Worm (Caenorhabditis elegans): ENCODE measurements around the gene C45G9.4.

The C45G9.4 gene

DNA sequence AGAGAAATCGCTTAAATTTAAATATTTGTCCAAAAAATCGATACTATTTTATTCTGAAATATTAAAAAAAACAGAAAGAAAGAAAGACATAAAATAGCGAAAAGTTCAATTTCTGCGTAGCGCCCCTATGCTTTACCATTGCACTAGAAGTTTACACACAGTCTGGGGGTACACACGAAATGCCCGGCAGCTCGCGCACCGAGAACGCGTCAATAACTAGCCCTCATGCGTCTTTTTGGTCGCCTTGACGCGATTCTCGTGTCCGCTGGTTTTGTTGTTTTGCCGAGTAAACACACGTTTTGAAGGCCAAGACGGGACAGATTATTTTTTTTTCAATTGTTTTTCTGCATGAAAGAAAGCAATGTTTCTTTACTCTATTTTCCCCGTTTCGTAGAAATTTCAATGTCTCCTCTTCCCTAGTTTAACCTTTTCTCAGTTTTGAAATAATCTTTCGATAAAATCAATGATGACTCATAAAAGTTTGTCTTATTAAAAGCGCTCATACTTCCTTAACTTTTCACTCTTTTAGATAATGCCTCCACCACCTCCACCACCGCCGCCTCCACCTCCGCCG, 44.3 kb upstream of the C45G9.4 start, which contains the start of gene wip-1:
Gene wip-1 (plus strand): TSS at position 524 of the 574 bp plus-strand sequence.
- TF ChIP-seq ceh-16 (tag; optimal IDR thresholded peaks at IDR 0.05) (peak; percentile 63), sma-3 (GFP tag; optimal IDR thresholded peaks at IDR 0.05) (peak; percentile 99), mbf-1 (tag; optimal IDR thresholded peaks at IDR 0.05) (peak; percentile 52), lsy-2 (tag; optimal IDR thresholded peaks at IDR 0.05) (peak; percentile 92 to 97), ZK546.5 (tag; optimal IDR thresholded peaks at IDR 0.05) (peak; percentile 61), nhr-129 (tag; optimal IDR thresholded peaks at IDR 0.05) (peak; percentile 98), nhr-10 (tag; optimal IDR thresholded peaks at IDR 0.05) (peak; percentile 82), ztf-1 (GFP tag; conservative IDR thresholded peaks at IDR 0.05) (no peak), gmeb-1 (tag; optimal IDR thresholded peaks at IDR 0.05) (peak; percentile 96), Y55F3AM.14 (GFP tag; optimal IDR thresholded peaks at IDR 0.05) (peak; percentile 95), alr-1 (tag; optimal IDR thresholded peaks at IDR 0.05) (no peak), egl-27 (tag; optimal IDR thresholded peaks at IDR 0.05) (peak; percentile 71), unc-62 (GFP tag; optimal IDR thresholded peaks at IDR 0.05) (peak; percentile 61), nhr-77 (tag; optimal IDR thresholded peaks at IDR 0.05) (peak; percentile 75), nhr-237 (tag; optimal IDR thresholded peaks at IDR 0.05) (peak; percentile 59), sem-4 (tag; optimal IDR thresholded peaks at IDR 0.05) (peak; percentile 98), lin-11 (tag; optimal IDR thresholded peaks at IDR 0.05) (peak; percentile 99), crh-2 (tag; optimal IDR thresholded peaks at IDR 0.05) (peak; percentile 99), ztf-11 (tag; optimal IDR thresholded peaks at IDR 0.05) (no peak), R02D3.7 (tag; optimal IDR thresholded peaks at IDR 0.05) (peak; percentile 44), zag-1 (tag; optimal IDR thresholded peaks at IDR 0.05) (peak; percentile 94), blmp-1 (tag; optimal IDR thresholded peaks at IDR 0.05; ENCODE audit: insufficient read depth) (peak; percentile 84), unc-39 (tag; optimal IDR thresholded peaks at IDR 0.05) (no peak), ceh-82 (tag; optimal IDR thresholded peaks at IDR 0.05) (peak; percentile 75), sma-9 (GFP tag; optimal IDR thresholded peaks at IDR 0.05) (peak; percentile 96), sma-9 (tag; optimal IDR thresholded peaks at IDR 0.05) (no peak), ama-1 (optimal IDR thresholded peaks at IDR 0.05) (peak; percentile 66), skn-1 (tag; optimal IDR thresholded peaks at IDR 0.05) (no peak), lin-13 (GFP tag; optimal IDR thresholded peaks at IDR 0.05) (peak; percentile 95), dmd-4 (tag; optimal IDR thresholded peaks at IDR 0.05) (peak; percentile 40), C34F6.9 (tag; optimal IDR thresholded peaks at IDR 0.05) (peak; percentile 99), mdl-1 (tag; optimal IDR thresholded peaks at IDR 0.05) (peak; percentile 14 to 81), snpc-4 (tag; optimal IDR thresholded peaks at IDR 0.05) (peak; percentile 88), ztf-4 (tag; optimal IDR thresholded peaks at IDR 0.05) (peak; percentile 96), nhr-21 (tag; optimal IDR thresholded peaks at IDR 0.05) (peak; percentile 96), fos-1 (tag; optimal IDR thresholded peaks at IDR 0.05) (peak; percentile 99), nhr-6 (tag; optimal IDR thresholded peaks at IDR 0.05) (peak; percentile 94), nhr-12 (tag; optimal IDR thresholded peaks at IDR 0.05) (peak; percentile 73), lin-39 (tag; optimal IDR thresholded peaks at IDR 0.05) (peak; percentile 75), elt-3 (tag; optimal IDR thresholded peaks at IDR 0.05) (no peak), unc-55 (GFP tag; optimal IDR thresholded peaks at IDR 0.05) (peak; percentile 99), nhr-11 (tag; optimal IDR thresholded peaks at IDR 0.05) (peak; percentile 77), nhr-25 (tag; optimal IDR thresholded peaks at IDR 0.05) (peak; percentile 99), peb-1 (tag; optimal IDR thresholded peaks at IDR 0.05) (no peak), F13H6.1 (tag; optimal IDR thresholded peaks at IDR 0.05) (peak; percentile 99), aly-2 (tag; optimal IDR thresholded peaks at IDR 0.05) (no peak), elt-1 (tag; optimal IDR thresholded peaks at IDR 0.05) (no peak), mab-5 (tag; optimal IDR thresholded peaks at IDR 0.05) (peak; percentile 96), nhr-23 (tag; optimal IDR thresholded peaks at IDR 0.05) (no peak)
